Worm (Caenorhabditis elegans) whole organism, late embryonic: Measurements from ENCODE around the gene fmo-1.

ENCODE experiments used
- ahr-1 ChIP-seq: sonication (generic microtip); optimal IDR thresholded peaks from 2 replicates; lab custom pipeline; 2016; ENCODE audit warnings: missing genetic modification characterization, missing compliant biosample characterization
- ama-1 ChIP-seq: fragments of 150-350 bp; optimal IDR thresholded peaks from 2 replicates; lab custom pipeline; 2014
- ceh-19 ChIP-seq: fragments of 200-800 bp; sonication (Bioruptor generic); optimal IDR thresholded peaks from 2 replicates; lab custom pipeline; 2018; ENCODE audit warnings: mild to moderate bottlenecking, missing genetic modification characterization, missing compliant biosample characterization
- elt-2 ChIP-seq: sonication (generic microtip); optimal IDR thresholded peaks from 2 replicates; lab custom pipeline; 2016; ENCODE audit warnings: missing genetic modification reagents, missing genetic modification characterization, missing compliant biosample characterization
- hlh-30 ChIP-seq: sonication (generic microtip); optimal IDR thresholded peaks from 2 replicates; lab custom pipeline; 2017; ENCODE audit warnings: antibody characterized with exemption, missing genetic modification characterization, missing compliant biosample characterization; ENCODE audit not compliant: insufficient read depth
- nhr-11 ChIP-seq: fragments of 150-350 bp; optimal IDR thresholded peaks from 2 replicates; lab custom pipeline; 2014; ENCODE audit warnings: missing biosample characterization, missing genetic modification characterization
- odd-2 ChIP-seq: sonication (generic microtip); optimal IDR thresholded peaks from 2 replicates; lab custom pipeline; 2017; ENCODE audit warnings: antibody characterized with exemption, mild to moderate bottlenecking, missing genetic modification characterization, missing compliant biosample characterization
- pag-3 ChIP-seq: sonication (generic microtip); optimal IDR thresholded peaks from 2 replicates; lab custom pipeline; 2016; ENCODE audit warnings: missing compliant biosample characterization, missing genetic modification characterization, borderline replicate concordance
- pqm-1 ChIP-seq: sonication (generic microtip); optimal IDR thresholded peaks from 2 replicates; lab custom pipeline; 2016; ENCODE audit warnings: missing genetic modification characterization, missing compliant biosample characterization
- sox-4 ChIP-seq: sonication (generic microtip); optimal IDR thresholded peaks from 2 replicates; lab custom pipeline; 2017; ENCODE audit warnings: mild to moderate bottlenecking, missing genetic modification characterization, inconsistent platforms, missing compliant biosample characterization
- unc-86 ChIP-seq: sonication (generic microtip); optimal IDR thresholded peaks from 2 replicates; lab custom pipeline; 2016; ENCODE audit warnings: missing genetic modification characterization, missing compliant biosample characterization
- zip-5 ChIP-seq: sonication (generic microtip); optimal IDR thresholded peaks from 2 replicates; lab custom pipeline; 2016; ENCODE audit warnings: missing genetic modification characterization, missing compliant biosample characterization

DNA sequence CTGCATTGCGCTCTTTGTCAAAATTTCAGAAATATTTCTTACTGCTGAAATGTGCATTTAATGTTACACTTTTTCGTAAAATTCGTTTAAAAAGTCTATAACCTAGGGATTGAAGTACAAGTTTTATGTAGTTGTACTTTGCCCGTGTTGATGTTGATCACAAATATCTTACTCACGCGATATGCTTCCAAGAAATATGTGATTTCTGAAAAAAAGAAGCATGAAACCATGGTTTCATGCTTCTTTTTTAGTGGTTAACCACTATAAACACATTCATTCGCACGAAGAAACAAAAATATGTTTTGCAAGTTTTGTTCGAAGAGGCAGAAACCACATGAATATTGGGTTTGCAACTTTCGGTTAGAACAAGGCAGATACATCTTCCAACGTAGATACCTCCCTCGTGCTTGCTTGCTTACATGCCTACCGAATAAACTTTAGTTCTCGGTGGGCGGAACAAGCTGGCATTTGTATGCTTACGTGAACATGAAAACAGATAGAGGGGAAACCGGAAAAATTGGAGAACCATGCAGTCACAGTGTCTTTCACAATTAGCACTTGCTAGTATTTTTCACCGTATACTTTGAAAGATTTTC lies 27.4 kb downstream of the fmo-1 start, which contains the start of gene R102.3:
- TF ChIP-seq ahr-1 (no peak), sox-4 (tag; lab: Kevin White, UChicago) (no peak), pag-3 (tag; lab: Kevin White, UChicago) (no peak), zip-5 (no peak), ama-1 (no peak), nhr-11 (tag; lab: Kevin White, UChicago) (no peak), elt-2 (no peak), odd-2 (tag; lab: Kevin White, UChicago) (no peak), pqm-1 (tag; lab: Kevin White, UChicago) (no peak), hlh-30 (no peak), ceh-19 (GFP tag; lab: Kevin White, UChicago) (no peak), unc-86 (tag; lab: Kevin White, UChicago) (no peak)
